Fruit fly (Drosophila melanogaster) whole organism: ENCODE results near the gene AIF.

Source experiments
- CG8478 ChIP-seq: fragments of >200 bp; optimal IDR thresholded peaks from 2 replicates; lab custom pipeline; 2018; ENCODE audit warnings: inconsistent platforms
- EcR ChIP-seq, 2 experiments: fragments of >200 bp; optimal IDR thresholded peaks; 2 replicates each; lab custom pipeline; 2017; ENCODE audit warnings: missing biosample characterization in 2 of 2, missing genetic modification characterization in 2 of 2, missing genetic modification reagents in 2 of 2
- pan ChIP-seq: fragments of >200 bp; optimal IDR thresholded peaks from 2 replicates; lab custom pipeline; 2017
- psq ChIP-seq: fragments of >200 bp; optimal IDR thresholded peaks from 2 replicates; lab custom pipeline; 2017
- usp ChIP-seq: fragments of >200 bp; optimal IDR thresholded peaks from 2 replicates; lab custom pipeline; 2017; ENCODE audit warnings: missing biosample characterization, missing genetic modification characterization, mixed read lengths

DNA sequence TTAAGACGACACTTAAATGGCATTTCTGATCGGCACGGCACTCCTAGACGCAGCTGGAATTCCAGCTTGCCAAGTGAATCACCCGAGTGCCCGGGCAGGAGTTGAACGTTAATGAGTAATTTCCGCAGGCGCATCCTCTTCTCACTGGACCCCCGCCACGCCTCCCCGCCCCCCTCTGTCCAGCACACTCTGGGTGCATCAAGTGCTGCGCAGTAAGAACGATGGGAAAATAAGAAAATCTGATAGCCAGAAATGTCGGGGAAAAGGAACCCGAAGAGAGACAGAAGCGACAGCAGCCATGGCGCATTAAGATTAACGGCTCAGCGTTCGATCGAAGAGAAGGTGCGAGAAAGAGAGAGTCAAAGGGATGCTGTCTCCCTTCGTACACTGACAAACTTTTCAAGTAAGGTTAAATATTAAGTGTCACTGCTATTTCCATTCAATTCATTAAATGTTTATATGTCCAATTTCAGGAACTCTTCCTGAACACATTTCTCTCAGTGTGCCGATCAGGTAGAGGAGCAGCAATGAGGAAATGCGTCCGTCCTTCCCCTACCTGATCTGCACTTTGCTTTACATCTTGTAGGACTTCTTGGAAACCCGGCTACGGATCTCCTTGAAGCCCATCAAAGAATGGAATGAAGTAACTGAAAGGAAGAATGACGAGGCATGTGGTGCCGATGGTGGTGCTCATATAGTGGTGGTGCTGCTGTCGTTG lies 13.1 kb downstream of the AIF start:
- no peak for TF ChIP-seq EcR (GFP tag; optimal IDR thresholded peaks at IDR 0.05; lab: Kevin White, UChicago)
- no peak for TF ChIP-seq usp (GFP tag; lab: Kevin White, UChicago)
- TF ChIP-seq psq (lab: Kevin White, UChicago), result no peak
- no peak for TF ChIP-seq pan (lab: Kevin White, UChicago)
- TF ChIP-seq CG8478 (lab: Kevin White, UChicago), result no peak
